Worm (Caenorhabditis elegans): ENCODE measurements around the gene ears-2.

- TF ChIP-seq nhr-10 (tag; optimal IDR thresholded peaks at IDR 0.05) (no peak), blmp-1 (tag; optimal IDR thresholded peaks at IDR 0.05; ENCODE audit: insufficient read depth) (no peak), R02D3.7 (tag; optimal IDR thresholded peaks at IDR 0.05) (no peak), alr-1 (tag; optimal IDR thresholded peaks at IDR 0.05) (no peak), ceh-82 (tag; optimal IDR thresholded peaks at IDR 0.05) (no peak)
Observed at ce11 chrIV:378838-379237, 11.4 kb downstream of the ears-2 start.

Data from whole organism, L2 larva.